Worm (Caenorhabditis elegans): ENCODE data around the gene F36H9.2.

Gene F36H9.2

ce11 chrV:1804034-1804542 is 15.8 kb downstream of the F36H9.2 start:
- TF ChIP-seq nhr-10 (tag; optimal IDR thresholded peaks at IDR 0.05) (no peak), pha-4 (GFP tag; IDR thresholded peaks at IDR 0.05) (no peak), pha-4 (tag; optimal IDR thresholded peaks at IDR 0.05) (peak; percentile 5), attf-4 (tag; optimal IDR thresholded peaks at IDR 0.05) (no peak), unc-39 (tag; optimal IDR thresholded peaks at IDR 0.05) (no peak), Y48G9A.11 (GFP tag; IDR thresholded peaks at IDR 0.05) (no peak), zip-11 (GFP tag; IDR thresholded peaks at IDR 0.05) (no peak), zag-1 (tag; optimal IDR thresholded peaks at IDR 0.05) (no peak), lin-29 (GFP tag; IDR thresholded peaks at IDR 0.05) (no peak), zfp-3 (GFP tag; conservative IDR thresholded peaks at IDR 0.05) (0 out of 2 replicates have a peak, but pooled peaks have one; percentile 56), Y75B8A.6 (GFP tag; IDR thresholded peaks at IDR 0.05) (no peak), nhr-102 (tag; optimal IDR thresholded peaks at IDR 0.05) (no peak), nhr-41 (GFP tag; IDR thresholded peaks at IDR 0.05) (no peak), saeg-2 (GFP tag; IDR thresholded peaks at IDR 0.05) (no peak), dpl-1 (GFP tag; optimal IDR thresholded peaks at IDR 0.05) (no peak), madf-5 (GFP tag; IDR thresholded peaks at IDR 0.05) (0 out of 4 replicates have a peak, but pooled peaks of 1 of the 2 experiments have one; percentile 5)

- TF ChIP-seq F37D6.2 (tag; optimal IDR thresholded peaks at IDR 0.05) (peak; percentile 21), skn-1 (tag; optimal IDR thresholded peaks at IDR 0.05) (no peak), zfp-3 (GFP tag; conservative IDR thresholded peaks at IDR 0.05) (no peak), Y105C5A.15 (GFP tag; IDR thresholded peaks at IDR 0.05) (no peak), nhr-28 (tag; optimal IDR thresholded peaks at IDR 0.05) (no peak), ZK546.5 (tag; optimal IDR thresholded peaks at IDR 0.05) (no peak), lin-13 (GFP tag; optimal IDR thresholded peaks at IDR 0.05) (no peak), mep-1 (tag; optimal IDR thresholded peaks at IDR 0.05) (peak; percentile 23), madf-9 (GFP tag; conservative IDR thresholded peaks at IDR 0.05) (0 out of 2 replicates have a peak, but pooled peaks have one; percentile 5), lin-38 (GFP tag; IDR thresholded peaks at IDR 0.05) (peak; percentile 45), egl-43 (GFP tag; IDR thresholded peaks at IDR 0.05) (no peak), ztf-11 (tag; optimal IDR thresholded peaks at IDR 0.05) (no peak), egl-27 (tag; optimal IDR thresholded peaks at IDR 0.05) (no peak), saeg-2 (GFP tag; IDR thresholded peaks at IDR 0.05) (0 out of 2 replicates have a peak, but pooled peaks have one; percentile 45), hlh-30 (tag; optimal IDR thresholded peaks at IDR 0.05; ENCODE audit: insufficient read depth) (peak; percentile 40), nhr-11 (tag; optimal IDR thresholded peaks at IDR 0.05) (no peak), ceh-28 (tag; optimal IDR thresholded peaks at IDR 0.05) (no peak), php-3 (GFP tag; IDR thresholded peaks at IDR 0.05) (no peak), ceh-44 (GFP tag; IDR thresholded peaks at IDR 0.05) (no peak), nhr-41 (GFP tag; IDR thresholded peaks at IDR 0.05) (no peak), fkh-10 (GFP tag; optimal IDR thresholded peaks at IDR 0.05) (no peak), zfp-2 (tag; optimal IDR thresholded peaks at IDR 0.05) (no peak), mxl-3 (GFP tag; optimal IDR thresholded peaks at IDR 0.05) (peak; percentile 46), D1046.2 (GFP tag; IDR thresholded peaks at IDR 0.05) (0 out of 2 replicates have a peak, but pooled peaks have one; percentile 38), zip-2 (tag; optimal IDR thresholded peaks at IDR 0.05) (no peak), dve-1 (tag; optimal IDR thresholded peaks at IDR 0.05; ENCODE audit: insufficient read depth) (peak; percentile 66), lin-29 (GFP tag; IDR thresholded peaks at IDR 0.05) (no peak), nhr-237 (tag; optimal IDR thresholded peaks at IDR 0.05) (no peak), ceh-62 (tag; optimal IDR thresholded peaks at IDR 0.05) (no peak), hmg-1.1 (GFP tag; IDR thresholded peaks at IDR 0.05) (peak; percentile 53), T20F7.1 (GFP tag; optimal IDR thresholded peaks at IDR 0.05) (no peak), arid-1 (GFP tag; conservative IDR thresholded peaks at IDR 0.05) (no peak), nhr-48 (tag; optimal IDR thresholded peaks at IDR 0.05) (peak; percentile 94), gei-8 (GFP tag; optimal IDR thresholded peaks at IDR 0.05) (no peak), sdz-12 (GFP tag; optimal IDR thresholded peaks at IDR 0.05) (peak; percentile 52), attf-4 (tag; optimal IDR thresholded peaks at IDR 0.05) (no peak), hlh-11 (tag; optimal IDR thresholded peaks at IDR 0.05) (peak; percentile 73)
These were observed 16.6 kb downstream of the F36H9.2 start, which contains the start of the genes hsp-16.2 and hsp-16.41 for ce11 chrV:1804645-1805559. TSS of gene hsp-16.2 (minus strand) at chrV:1804957. TSS of gene hsp-16.41 (plus strand) at chrV:1805178.
